Fruit fly (Drosophila melanogaster) whole organism, prepupa: ENCODE data around the gene CG12056.
A peak's percentile ranks its signal among the peaks of the same experiment; 100 is the strongest.

Source experiments
- Blimp-1 ChIP-seq: fragments of 200-800 bp; sonication (Bioruptor generic); optimal IDR thresholded peaks from 3 replicates; lab custom pipeline; 2017; ENCODE audit warnings: missing biosample characterization, missing genetic modification characterization, mild to moderate bottlenecking, moderate library complexity, missing genetic modification reagents
- CG10669 ChIP-seq: fragments of 200-800 bp; sonication (Bioruptor generic); optimal IDR thresholded peaks from 3 replicates; lab custom pipeline; 2018; ENCODE audit warnings: missing biosample characterization, mild to moderate bottlenecking, missing genetic modification characterization, moderate library complexity
- CG11294 ChIP-seq: fragments of 200-800 bp; sonication (Bioruptor generic); IDR thresholded peaks from 2 replicates; pipeline ENCODE4 v1.3.6; 2022; ENCODE audit warnings: missing biosample characterization, missing genetic modification characterization
- CG15336 ChIP-seq: fragments of 200-800 bp; sonication (Bioruptor generic); IDR thresholded peaks from 2 replicates; pipeline ENCODE4 v1.3.6; 2022; ENCODE audit warnings: missing biosample characterization, missing genetic modification characterization
- CG1621 ChIP-seq: fragments of 200-800 bp; sonication (Bioruptor generic); optimal IDR thresholded peaks from 3 replicates; lab custom pipeline; 2018; ENCODE audit warnings: missing biosample characterization, mild to moderate bottlenecking, missing genetic modification characterization
- CG3032 ChIP-seq: fragments of 200-800 bp; optimal IDR thresholded peaks from 2 replicates; lab custom pipeline; 2019; ENCODE audit warnings: missing biosample characterization, mild to moderate bottlenecking, missing genetic modification characterization, moderate library complexity
- CG31627 ChIP-seq: fragments of 200-800 bp; sonication (Bioruptor generic); optimal IDR thresholded peaks from 3 replicates; lab custom pipeline; 2016; ENCODE audit warnings: missing biosample characterization, missing genetic modification characterization
- CG32006 ChIP-seq: fragments of 200-800 bp; sonication (Bioruptor generic); optimal IDR thresholded peaks from 3 replicates; lab custom pipeline; 2017; ENCODE audit warnings: missing biosample characterization, mild to moderate bottlenecking, missing genetic modification characterization
- CG34406 ChIP-seq: fragments of 200-800 bp; sonication (Bioruptor generic); optimal IDR thresholded peaks from 3 replicates; lab custom pipeline; 2016; ENCODE audit warnings: missing biosample characterization, missing genetic modification characterization
- CG4318 ChIP-seq: fragments of 200-800 bp; sonication (Bioruptor generic); optimal IDR thresholded peaks from 3 replicates; lab custom pipeline; 2017; ENCODE audit warnings: missing biosample characterization, mild to moderate bottlenecking, missing genetic modification characterization
- CG6163 ChIP-seq: fragments of 200-800 bp; sonication (Bioruptor generic); IDR thresholded peaks from 3 replicates; pipeline ENCODE4 v1.3.6; 2022; ENCODE audit warnings: missing biosample characterization, missing genetic modification characterization
- CG6808 ChIP-seq: fragments of 200-800 bp; sonication (Bioruptor generic); optimal IDR thresholded peaks from 3 replicates; lab custom pipeline; 2017; ENCODE audit warnings: missing biosample characterization, missing genetic modification characterization, mild to moderate bottlenecking, moderate library complexity, missing genetic modification reagents
- CG6854 ChIP-seq: fragments of 200-800 bp; sonication (Bioruptor generic); optimal IDR thresholded peaks from 2 replicates; lab custom pipeline; 2017; ENCODE audit warnings: missing biosample characterization, mild to moderate bottlenecking, missing genetic modification characterization
- CG7368 ChIP-seq: fragments of 200-800 bp; sonication (Bioruptor generic); optimal IDR thresholded peaks from 3 replicates; lab custom pipeline; 2016; ENCODE audit warnings: missing biosample characterization, missing genetic modification characterization
- CG8119 ChIP-seq: fragments of 200-800 bp; sonication (Bioruptor generic); IDR thresholded peaks from 3 replicates; pipeline ENCODE4 v1.3.6; 2022; ENCODE audit warnings: missing biosample characterization, missing genetic modification characterization
- CG8632 ChIP-seq: fragments of 200-800 bp; sonication (Bioruptor generic); optimal IDR thresholded peaks from 3 replicates; lab custom pipeline; 2016; ENCODE audit warnings: missing biosample characterization, missing genetic modification characterization
- CG9139 ChIP-seq: fragments of 200-800 bp; sonication (Bioruptor generic); optimal IDR thresholded peaks from 3 replicates; lab custom pipeline; 2017; ENCODE audit warnings: missing biosample characterization, mild to moderate bottlenecking, missing genetic modification characterization
- Eip78C ChIP-seq: fragments of 200-800 bp; sonication (Bioruptor generic); peaks from one replicate; lab custom pipeline; 2016; ENCODE audit warnings: missing biosample characterization, missing genetic modification characterization
- Eip93F ChIP-seq: fragments of 200-800 bp; sonication (Bioruptor generic); optimal IDR thresholded peaks from 2 replicates; lab custom pipeline; 2016; ENCODE audit warnings: missing biosample characterization, mild to moderate bottlenecking, missing genetic modification characterization
- Ets21C ChIP-seq: fragments of 200-800 bp; sonication (Bioruptor generic); optimal IDR thresholded peaks from 3 replicates; lab custom pipeline; 2016; ENCODE audit warnings: missing biosample characterization, missing genetic modification characterization
- Ets96B ChIP-seq: fragments of 200-800 bp; optimal IDR thresholded peaks from 2 replicates; lab custom pipeline; 2019; ENCODE audit warnings: missing biosample characterization, mild to moderate bottlenecking, missing genetic modification characterization, moderate library complexity
- Gug ChIP-seq: fragments of 200-800 bp; sonication (Bioruptor generic); IDR thresholded peaks from 2 replicates; pipeline ENCODE4 v1.3.6; 2022; ENCODE audit warnings: missing biosample characterization, missing genetic modification characterization
- Hr38 ChIP-seq: sonication (Bioruptor generic); optimal IDR thresholded peaks from 2 replicates; lab custom pipeline; 2016; ENCODE audit warnings: missing biosample characterization, missing genetic modification characterization
- Hr39 ChIP-seq: fragments of 200-800 bp; sonication (Bioruptor generic); optimal IDR thresholded peaks from 2 replicates; lab custom pipeline; 2016; ENCODE audit warnings: missing biosample characterization, missing genetic modification characterization
- Hr4 ChIP-seq: fragments of 200-800 bp; sonication (Bioruptor generic); optimal IDR thresholded peaks from 3 replicates; lab custom pipeline; 2016; ENCODE audit warnings: missing biosample characterization, missing genetic modification characterization
- Lpt ChIP-seq: fragments of 200-800 bp; sonication (Bioruptor generic); optimal IDR thresholded peaks from 3 replicates; lab custom pipeline; 2016; ENCODE audit warnings: missing biosample characterization, missing genetic modification characterization
- Met ChIP-seq: fragments of 200-800 bp; sonication (Bioruptor generic); optimal IDR thresholded peaks from 3 replicates; lab custom pipeline; 2016; ENCODE audit warnings: missing biosample characterization, missing genetic modification characterization
- OdsH ChIP-seq: fragments of 200-800 bp; sonication (Bioruptor generic); optimal IDR thresholded peaks from 3 replicates; lab custom pipeline; 2016; ENCODE audit warnings: missing biosample characterization, missing genetic modification characterization
- Smox ChIP-seq: fragments of 200-800 bp; sonication (Bioruptor generic); optimal IDR thresholded peaks from 3 replicates; lab custom pipeline; 2016; ENCODE audit warnings: missing biosample characterization, missing genetic modification characterization
- Sox14 ChIP-seq: fragments of 200-800 bp; sonication (Bioruptor generic); optimal IDR thresholded peaks from 3 replicates; lab custom pipeline; 2016; ENCODE audit warnings: missing biosample characterization, missing genetic modification characterization
- Sox15 ChIP-seq: fragments of 200-800 bp; sonication (Bioruptor generic); optimal IDR thresholded peaks from 3 replicates; lab custom pipeline; 2016; ENCODE audit warnings: missing biosample characterization, missing genetic modification characterization
- cyc ChIP-seq: fragments of 200-800 bp; sonication (Bioruptor generic); optimal IDR thresholded peaks from 3 replicates; lab custom pipeline; 2016; ENCODE audit warnings: missing biosample characterization, missing genetic modification characterization
- dsx ChIP-seq: fragments of 200-800 bp; optimal IDR thresholded peaks from 3 replicates; lab custom pipeline; 2019; ENCODE audit warnings: missing biosample characterization, mild to moderate bottlenecking, missing genetic modification characterization, moderate library complexity; ENCODE audit not compliant: poor library complexity, severe bottlenecking
- esn ChIP-seq: fragments of 200-800 bp; sonication (Bioruptor generic); optimal IDR thresholded peaks from 2 replicates; lab custom pipeline; 2016; ENCODE audit warnings: missing biosample characterization, mild to moderate bottlenecking, missing genetic modification characterization, moderate library complexity
- fd59A ChIP-seq: fragments of 200-800 bp; sonication (Bioruptor generic); optimal IDR thresholded peaks from 2 replicates; lab custom pipeline; 2017; ENCODE audit warnings: missing biosample characterization, mild to moderate bottlenecking, missing genetic modification characterization, missing genetic modification reagents
- fkh ChIP-seq: fragments of 200-800 bp; sonication (Bioruptor generic); optimal IDR thresholded peaks from 3 replicates; lab custom pipeline; 2017; ENCODE audit warnings: missing biosample characterization, mild to moderate bottlenecking, missing genetic modification characterization, moderate library complexity
- lz ChIP-seq: fragments of 200-800 bp; sonication (Bioruptor generic); optimal IDR thresholded peaks from 3 replicates; lab custom pipeline; 2016; ENCODE audit warnings: missing biosample characterization, missing genetic modification characterization
- net ChIP-seq: fragments of 200-800 bp; sonication (Bioruptor generic); optimal IDR thresholded peaks from 3 replicates; lab custom pipeline; 2016; ENCODE audit warnings: missing biosample characterization, missing genetic modification characterization
- salr ChIP-seq, 2 experiments: fragments of 200-800 bp; sonication (Bioruptor generic); optimal IDR thresholded peaks; 3 replicates each; lab custom pipeline; 2016 to 2018; ENCODE audit warnings: missing biosample characterization in 2 of 2, missing genetic modification characterization in 2 of 2, mild to moderate bottlenecking in 1 of 2
- ss ChIP-seq, 2 experiments: fragments of 200-800 bp; sonication (Bioruptor generic); optimal IDR thresholded peaks; 2 replicates in 1 of 2; 3 replicates in 1 of 2; lab custom pipeline; 2017 to 2018; ENCODE audit warnings: mild to moderate bottlenecking in 2 of 2, missing biosample characterization in 2 of 2, missing genetic modification characterization in 2 of 2, moderate library complexity in 1 of 2
- svp ChIP-seq: fragments of 200-800 bp; sonication (Bioruptor generic); peaks from one replicate; lab custom pipeline; 2016; ENCODE audit warnings: missing biosample characterization, missing genetic modification characterization
- vri ChIP-seq: fragments of 200-800 bp; sonication (Bioruptor generic); optimal IDR thresholded peaks from 3 replicates; lab custom pipeline; 2016; ENCODE audit warnings: missing biosample characterization, mild to moderate bottlenecking, missing genetic modification characterization

Gene CG12056

dm6 chrX:9187429-9187828 is 5.0 kb upstream of the CG12056 start:
- TF ChIP-seq CG15336 (GFP tag; lab: Robert Waterston, UW) = no peak
- TF ChIP-seq Ets96B (tag; lab: Kevin White, UChicago) = no peak
- no peak for TF ChIP-seq dsx (GFP tag; lab: Kevin White, UChicago)
- no peak for TF ChIP-seq CG31627 (GFP tag; lab: Kevin White, UChicago)
- TF ChIP-seq CG1621 (tag; lab: Kevin White, UChicago) = no peak
- no peak for TF ChIP-seq CG8119 (GFP tag; lab: Robert Waterston, UW)

- TF ChIP-seq vri = peak; percentile 13
- TF ChIP-seq fd59A (GFP tag; lab: Kevin White, UChicago) = no peak
Measured at dm6 chrX:9190555-9191184, 1.8 kb upstream of the CG12056 start, which contains the start of gene CG12115. TSS of gene CG12115 (minus strand) at chrX:9190605.

dm6 chrX:9191357-9191756 is 1.1 kb upstream of the CG12056 start, which contains the start of gene CG12057:
TSS of gene CG12057 (plus strand) at chrX:9191657.
- no peak for TF ChIP-seq Smox (GFP tag; lab: Kevin White, UChicago)
- no peak for TF ChIP-seq CG1621 (tag; lab: Kevin White, UChicago)
- no peak for TF ChIP-seq CG7368 (GFP tag; lab: Kevin White, UChicago)
- TF ChIP-seq Sox15 = no peak
- TF ChIP-seq Lpt (GFP tag; lab: Kevin White, UChicago) = no peak
- no peak for TF ChIP-seq CG11294 (GFP tag; lab: Robert Waterston, UW)
- TF ChIP-seq vri = no peak
- TF ChIP-seq cyc = no peak
- no peak for TF ChIP-seq dsx (GFP tag; lab: Kevin White, UChicago)
- TF ChIP-seq CG15336 (GFP tag; lab: Robert Waterston, UW) = no peak
- TF ChIP-seq Hr38 (GFP tag; lab: Kevin White, UChicago) = no peak
- TF ChIP-seq Hr4 (GFP tag; lab: Kevin White, UChicago) = no peak
- TF ChIP-seq Eip93F (GFP tag; lab: Kevin White, UChicago) = no peak
- no peak for TF ChIP-seq OdsH (GFP tag; lab: Kevin White, UChicago)
- no peak for TF ChIP-seq salr (GFP tag; optimal IDR thresholded peaks at IDR 0.05; lab: Kevin White, UChicago)
- TF ChIP-seq Hr39 (GFP tag; lab: Kevin White, UChicago) = no peak
- TF ChIP-seq Ets21C (GFP tag; lab: Kevin White, UChicago) = no peak
- no peak for TF ChIP-seq CG4318
- no peak for TF ChIP-seq CG6163

- TF ChIP-seq Met (GFP tag; lab: Kevin White, UChicago) (peak; percentile 52), Sox14 (GFP tag; lab: Kevin White, UChicago) (peak; percentile 45), CG9139 (no peak), Lpt (GFP tag; lab: Kevin White, UChicago) (no peak), esn (GFP tag; lab: Kevin White, UChicago) (peak; percentile 56), CG10669 (GFP tag; lab: Kevin White, UChicago) (peak; percentile 53), fd59A (GFP tag; lab: Kevin White, UChicago) (no peak), salr (GFP tag; optimal IDR thresholded peaks at IDR 0.05; lab: Kevin White, UChicago) (no peak), Hr38 (GFP tag; lab: Kevin White, UChicago) (no peak), dsx (GFP tag; lab: Kevin White, UChicago) (no peak), CG15336 (GFP tag; lab: Robert Waterston, UW) (peak; percentile 52), Gug (GFP tag; lab: Robert Waterston, UW) (peak; percentile 56), CG11294 (GFP tag; lab: Robert Waterston, UW) (0 out of 2 replicates have a peak, but pooled peaks have one; percentile 40), CG34406 (GFP tag; lab: Kevin White, UChicago) (no peak), CG6854 (no peak), lz (GFP tag; lab: Kevin White, UChicago) (peak; percentile 63), Ets21C (GFP tag; lab: Kevin White, UChicago) (peak; percentile 47), CG8632 (GFP tag; lab: Kevin White, UChicago) (no peak), Eip78C (GFP tag; lab: Kevin White, UChicago) (peak; percentile 87), Smox (GFP tag; lab: Kevin White, UChicago) (no peak), CG3032 (peak; percentile 56), cyc (peak; percentile 65), ss (GFP tag; optimal IDR thresholded peaks at IDR 0.05; lab: Kevin White, UChicago) (no peak), OdsH (GFP tag; lab: Kevin White, UChicago) (peak; percentile 60), fkh (GFP tag; lab: Kevin White, UChicago) (peak; percentile 72), svp (GFP tag; lab: Kevin White, UChicago) (no peak), CG1621 (tag; lab: Kevin White, UChicago) (peak; percentile 31), Blimp-1 (GFP tag; lab: Kevin White, UChicago) (no peak), CG32006 (GFP tag; lab: Kevin White, UChicago) (no peak), CG8119 (GFP tag; lab: Robert Waterston, UW) (no peak), Ets96B (tag; lab: Kevin White, UChicago) (no peak), CG6808 (no peak), net (GFP tag; lab: Kevin White, UChicago) (no peak)
Measured at dm6 chrX:9193604-9194003, 1.1 kb downstream of the CG12056 start, which contains the start of gene CG12106. TSS of gene CG12106 (plus strand) at chrX:9193898.
